Worm (Caenorhabditis elegans): ENCODE results near the gene selt-1.1.

- no peak for TF ChIP-seq flt-1 (GFP tag; IDR thresholded peaks at IDR 0.05)
- TF ChIP-seq ama-1 (optimal IDR thresholded peaks at IDR 0.05): no peak
- TF ChIP-seq pes-1 (GFP tag; IDR thresholded peaks at IDR 0.05): no peak
- TF ChIP-seq ceh-13 (GFP tag; optimal IDR thresholded peaks at IDR 0.05): no peak
Measured at ce11 chrX:11576429-11577088, 30.3 kb upstream of the selt-1.1 start.
